Worm (Caenorhabditis elegans) whole organism, young adult: ENCODE results near the gene gst-9.

Experiments
- B0019.2 ChIP-seq: fragments of 200-800 bp; sonication (Bioruptor generic); conservative IDR thresholded peaks from 2 replicates; pipeline ENCODE4 v1.3.6; 2022; ENCODE audit warnings: missing genetic modification reagents, missing genetic modification characterization, missing compliant biosample characterization
- B0336.3 ChIP-seq: fragments of 200-800 bp; sonication (Bioruptor generic); IDR thresholded peaks from 2 replicates; pipeline ENCODE4 v1.3.6; 2022; ENCODE audit warnings: missing genetic modification characterization, missing compliant biosample characterization
- D2030.7 ChIP-seq: fragments of 200-800 bp; sonication (Bioruptor generic); IDR thresholded peaks from 2 replicates; pipeline ENCODE4 v1.3.6; 2022; ENCODE audit warnings: missing genetic modification reagents, missing genetic modification characterization, missing compliant biosample characterization
- F23B12.7 ChIP-seq: sonication (generic microtip); optimal IDR thresholded peaks from 2 replicates; lab custom pipeline; 2017; ENCODE audit warnings: missing genetic modification characterization, mild to moderate bottlenecking, missing compliant biosample characterization, antibody characterized with exemption, moderate library complexity; ENCODE audit not compliant: insufficient read depth
- F37B4.10 ChIP-seq: fragments of 200-800 bp; sonication (Bioruptor generic); IDR thresholded peaks from 2 replicates; pipeline ENCODE4 v1.3.6; 2022; ENCODE audit warnings: missing genetic modification characterization, missing compliant biosample characterization
- F39B2.1 ChIP-seq: fragments of 200-800 bp; sonication (Bioruptor generic); IDR thresholded peaks from 2 replicates; pipeline ENCODE4 v1.3.6; 2022; ENCODE audit warnings: missing genetic modification reagents, missing genetic modification characterization, missing compliant biosample characterization
- F52B5.7 ChIP-seq: sonication (generic microtip); optimal IDR thresholded peaks from 2 replicates; lab custom pipeline; 2016; ENCODE audit warnings: mild to moderate bottlenecking, missing genetic modification characterization, missing compliant biosample characterization
- F55B11.4 ChIP-seq: sonication (generic microtip); optimal IDR thresholded peaks from 2 replicates; lab custom pipeline; 2016; ENCODE audit warnings: missing compliant biosample characterization, missing genetic modification characterization, borderline replicate concordance; ENCODE audit not compliant: insufficient read depth
- T07F8.4 ChIP-seq: sonication (generic microtip); optimal IDR thresholded peaks from 2 replicates; lab custom pipeline; 2016; ENCODE audit warnings: mild to moderate bottlenecking, missing genetic modification characterization, moderate library complexity, missing compliant biosample characterization
- Y53F4B.3 ChIP-seq: fragments of 200-800 bp; sonication (Bioruptor generic); IDR thresholded peaks from 2 replicates; pipeline ENCODE4 v1.3.6; 2022; ENCODE audit warnings: missing genetic modification reagents, missing genetic modification characterization, missing compliant biosample characterization
- Y56A3A.18 ChIP-seq: fragments of 200-800 bp; sonication (Bioruptor generic); IDR thresholded peaks from 2 replicates; pipeline ENCODE4 v1.3.6; 2022; ENCODE audit warnings: missing genetic modification reagents, missing genetic modification characterization, missing compliant biosample characterization
- Y67H2A.10 ChIP-seq: fragments of 200-800 bp; sonication (Bioruptor generic); conservative IDR thresholded peaks from 2 replicates; pipeline ENCODE4 v1.3.6; 2022; ENCODE audit warnings: missing genetic modification reagents, missing genetic modification characterization, missing compliant biosample characterization
- Y95B8A.8 ChIP-seq: fragments of 200-800 bp; sonication (Bioruptor generic); IDR thresholded peaks from 2 replicates; pipeline ENCODE4 v1.3.6; 2022; ENCODE audit warnings: missing genetic modification reagents, missing genetic modification characterization, missing compliant biosample characterization
- akir-1 ChIP-seq: fragments of 200-800 bp; sonication (Bioruptor generic); optimal IDR thresholded peaks from 2 replicates; lab custom pipeline; 2018; ENCODE audit warnings: mild to moderate bottlenecking, missing genetic modification characterization, moderate library complexity, missing compliant biosample characterization
- athp-1 ChIP-seq: sonication (generic microtip); optimal IDR thresholded peaks from 2 replicates; lab custom pipeline; 2017; ENCODE audit warnings: mild to moderate bottlenecking, missing genetic modification characterization, missing compliant biosample characterization
- attf-5 ChIP-seq: fragments of 200-800 bp; sonication (Bioruptor generic); optimal IDR thresholded peaks from 2 replicates; lab custom pipeline; 2018; ENCODE audit warnings: mild to moderate bottlenecking, missing genetic modification characterization, missing compliant biosample characterization
- bed-1 ChIP-seq: fragments of 200-800 bp; sonication (Bioruptor generic); IDR thresholded peaks from 2 replicates; pipeline ENCODE4 v1.3.6; 2022; ENCODE audit warnings: missing genetic modification reagents, missing genetic modification characterization, missing compliant biosample characterization
- cebp-1 ChIP-seq, 2 experiments: fragments of 200-800 bp in 1 of 2; sonication (Bioruptor generic) in 1 of 2; sonication (generic microtip) in 1 of 2; IDR thresholded peaks in 1 of 2; optimal IDR thresholded peaks in 1 of 2; 2 replicates each; pipeline versions ENCODE4 v1.3.6 to Lab custom; 2017 to 2022; ENCODE audit warnings: missing compliant biosample characterization in 2 of 2, missing genetic modification characterization in 2 of 2, mild to moderate bottlenecking in 1 of 2, missing genetic modification reagents in 1 of 2, moderate library complexity in 1 of 2
- ceh-91 ChIP-seq: fragments of 200-800 bp; sonication (Bioruptor generic); IDR thresholded peaks from 2 replicates; pipeline ENCODE4 v1.3.6; 2022; ENCODE audit warnings: missing genetic modification reagents, missing genetic modification characterization, missing compliant biosample characterization
- chd-7 ChIP-seq: sonication (generic microtip); optimal IDR thresholded peaks from 2 replicates; lab custom pipeline; 2016; ENCODE audit warnings: mild to moderate bottlenecking, missing genetic modification characterization, moderate library complexity, missing compliant biosample characterization
- die-1 ChIP-seq: sonication (generic microtip); optimal IDR thresholded peaks from 2 replicates; lab custom pipeline; 2016; ENCODE audit warnings: missing genotype, mild to moderate bottlenecking, missing genetic modification characterization, missing compliant biosample characterization
- dox-1 ChIP-seq: fragments of 200-800 bp; sonication (Bioruptor generic); IDR thresholded peaks from 2 replicates; pipeline ENCODE4 v1.3.6; 2022; ENCODE audit warnings: missing genetic modification reagents, missing genetic modification characterization, missing compliant biosample characterization
- dpl-1 ChIP-seq: fragments of 150-350 bp; optimal IDR thresholded peaks from 2 replicates; lab custom pipeline; 2014; ENCODE audit warnings: missing biosample characterization, missing genetic modification reagents, missing genetic modification characterization
- egrh-3 ChIP-seq: fragments of 200-800 bp; sonication (Bioruptor generic); IDR thresholded peaks from 2 replicates; pipeline ENCODE4 v1.3.6; 2022; ENCODE audit warnings: missing genetic modification reagents, missing genetic modification characterization, missing compliant biosample characterization
- ekl-4 ChIP-seq: fragments of 200-800 bp; sonication (Bioruptor generic); IDR thresholded peaks from 2 replicates; pipeline ENCODE4 v1.3.6; 2022; ENCODE audit warnings: missing genetic modification reagents, missing genetic modification characterization, missing compliant biosample characterization
- him-1 ChIP-seq: sonication (generic microtip); optimal IDR thresholded peaks from 2 replicates; lab custom pipeline; 2016; ENCODE audit warnings: missing genotype, missing genetic modification reagents, missing genetic modification characterization, missing compliant biosample characterization
- hlh-12 ChIP-seq: sonication (generic microtip); optimal IDR thresholded peaks from 2 replicates; lab custom pipeline; 2016; ENCODE audit warnings: missing genetic modification characterization, missing compliant biosample characterization
- hmg-1.2 ChIP-seq: fragments of 200-800 bp; sonication (Bioruptor generic); IDR thresholded peaks from 2 replicates; pipeline ENCODE4 v1.3.6; 2022; ENCODE audit warnings: missing genetic modification reagents, missing genetic modification characterization, missing compliant biosample characterization
- hmg-20 ChIP-seq: fragments of 200-800 bp; sonication (Bioruptor generic); IDR thresholded peaks from 2 replicates; pipeline ENCODE4 v1.3.6; 2022; ENCODE audit warnings: missing genetic modification reagents, missing genetic modification characterization, missing compliant biosample characterization
- let-607 ChIP-seq, 2 experiments: fragments of 200-800 bp in 1 of 2; sonication (Bioruptor generic) in 1 of 2; sonication (generic microtip) in 1 of 2; optimal IDR thresholded peaks; 2 replicates each; lab custom pipeline; 2016 to 2018; ENCODE audit warnings: mild to moderate bottlenecking in 2 of 2, missing compliant biosample characterization in 2 of 2, missing genetic modification characterization in 2 of 2, moderate library complexity in 2 of 2, missing genotype in 1 of 2
- madf-8 ChIP-seq: fragments of 200-800 bp; sonication (Bioruptor generic); conservative IDR thresholded peaks from 2 replicates; pipeline ENCODE4 v1.3.6; 2022; ENCODE audit warnings: missing genetic modification reagents, missing genetic modification characterization, missing compliant biosample characterization
- mcd-1 ChIP-seq: fragments of 200-800 bp; sonication (Bioruptor generic); IDR thresholded peaks from 2 replicates; pipeline ENCODE4 v1.3.6; 2022; ENCODE audit warnings: missing genetic modification reagents, missing genetic modification characterization, missing compliant biosample characterization
- nfya-1 ChIP-seq: sonication (generic microtip); optimal IDR thresholded peaks from 2 replicates; lab custom pipeline; 2017; ENCODE audit warnings: antibody characterized with exemption, missing compliant biosample characterization, missing genetic modification characterization, borderline replicate concordance; ENCODE audit not compliant: insufficient read depth
- nfyb-1 ChIP-seq: fragments of 200-800 bp; sonication (Bioruptor generic); IDR thresholded peaks from 2 replicates; pipeline ENCODE4 v1.3.6; 2022; ENCODE audit warnings: missing genetic modification reagents, missing genetic modification characterization, missing compliant biosample characterization
- pbrm-1 ChIP-seq: fragments of 200-800 bp; sonication (Bioruptor generic); IDR thresholded peaks from 2 replicates; pipeline ENCODE4 v1.3.6; 2022; ENCODE audit warnings: missing genetic modification reagents, missing genetic modification characterization, missing compliant biosample characterization
- pha-4 ChIP-seq: fragments of 150-350 bp; sonication (generic microtip); optimal IDR thresholded peaks from 2 replicates; lab custom pipeline; 2014; ENCODE audit warnings: missing biosample characterization, missing genetic modification reagents, missing genetic modification characterization
- repo-1 ChIP-seq: sonication (generic microtip); optimal IDR thresholded peaks from 2 replicates; lab custom pipeline; 2017; ENCODE audit warnings: mild to moderate bottlenecking, missing genetic modification characterization, missing compliant biosample characterization
- snpc-1.1 ChIP-seq: sonication (generic microtip); optimal IDR thresholded peaks from 2 replicates; lab custom pipeline; 2017; ENCODE audit warnings: missing genetic modification characterization, mild to moderate bottlenecking, missing compliant biosample characterization, antibody characterized with exemption, moderate library complexity, missing genotype, missing genetic modification reagents; ENCODE audit not compliant: insufficient read depth
- tlf-1 ChIP-seq: fragments of 200-800 bp; sonication (Bioruptor generic); optimal IDR thresholded peaks from 2 replicates; lab custom pipeline; 2018; ENCODE audit warnings: mild to moderate bottlenecking, missing genetic modification characterization, missing compliant biosample characterization
- unc-62 ChIP-seq: fragments of 150-350 bp; optimal IDR thresholded peaks from 2 replicates; lab custom pipeline; 2014; ENCODE audit warnings: missing biosample characterization, missing genetic modification reagents, missing genetic modification characterization
- zfh-2 ChIP-seq: fragments of 200-800 bp; sonication (Bioruptor generic); conservative IDR thresholded peaks from 2 replicates; pipeline ENCODE4 v1.3.6; 2022; ENCODE audit warnings: missing genetic modification reagents, missing genetic modification characterization, missing compliant biosample characterization
- ztf-18 ChIP-seq: sonication (generic microtip); optimal IDR thresholded peaks from 2 replicates; lab custom pipeline; 2016; ENCODE audit warnings: missing genotype, mild to moderate bottlenecking, missing genetic modification characterization, missing compliant biosample characterization
- ztf-25 ChIP-seq: fragments of 200-800 bp; sonication (Bioruptor generic); IDR thresholded peaks from 2 replicates; pipeline ENCODE4 v1.3.6; 2022; ENCODE audit warnings: missing genetic modification reagents, missing genetic modification characterization, missing compliant biosample characterization
- ztf-26 ChIP-seq: sonication (generic microtip); optimal IDR thresholded peaks from 2 replicates; lab custom pipeline; 2017; ENCODE audit warnings: missing genetic modification characterization, missing compliant biosample characterization
- ztf-3 ChIP-seq: fragments of 200-800 bp; sonication (Bioruptor generic); optimal IDR thresholded peaks from 2 replicates; lab custom pipeline; 2018; ENCODE audit warnings: mild to moderate bottlenecking, missing genetic modification characterization, missing compliant biosample characterization

The gst-9 gene

ce11 chrII:4849885-4850284 is 41.5 kb upstream of the gst-9 start, which contains the start of gene T23B7.3:
Gene T23B7.3 (plus strand): TSS chrII:4850185.
- TF ChIP-seq unc-62 (GFP tag; lab: Kevin White, UChicago) (no peak), cebp-1 (GFP tag; IDR thresholded peaks at IDR 0.05; lab: Robert Waterston, UW) (no peak), cebp-1 (tag; optimal IDR thresholded peaks at IDR 0.05; lab: Kevin White, UChicago) (no peak), athp-1 (tag; lab: Kevin White, UChicago) (no peak), attf-5 (GFP tag; lab: Kevin White, UChicago) (no peak), snpc-1.1 (no peak), pha-4 (tag; lab: Kevin White, UChicago) (no peak), ceh-91 (no peak), Y95B8A.8 (GFP tag; lab: Robert Waterston, UW) (no peak), nfya-1 (tag; lab: Kevin White, UChicago) (no peak), him-1 (tag; lab: Kevin White, UChicago) (no peak), akir-1 (no peak)

- TF ChIP-seq repo-1 (peak; percentile 94), bed-1 (GFP tag; lab: Robert Waterston, UW) (no peak), pha-4 (tag; lab: Kevin White, UChicago) (peak; percentile 94), zfh-2 (GFP tag; lab: Robert Waterston, UW) (no peak), hmg-1.2 (GFP tag; lab: Robert Waterston, UW) (peak; percentile 73), F52B5.7 (tag; lab: Kevin White, UChicago) (no peak), ekl-4 (GFP tag; lab: Robert Waterston, UW) (peak; percentile 96), T07F8.4 (peak; percentile 41), akir-1 (no peak), dox-1 (GFP tag; lab: Robert Waterston, UW) (peak; percentile 95), dpl-1 (GFP tag; lab: Kevin White, UChicago) (peak; percentile 97), Y67H2A.10 (GFP tag; lab: Robert Waterston, UW) (peak; percentile 37; the same call in 1 of the 2 replicates), Y53F4B.3 (GFP tag; lab: Robert Waterston, UW) (no peak), ztf-26 (tag; lab: Kevin White, UChicago) (peak; percentile 84), B0019.2 (GFP tag; lab: Robert Waterston, UW) (peak; percentile 32; the same call in 1 of the 2 replicates), nfyb-1 (GFP tag; lab: Robert Waterston, UW) (peak; percentile 95), ztf-18 (tag; lab: Kevin White, UChicago) (peak; percentile 99), tlf-1 (peak; percentile 93), ztf-3 (no peak), F55B11.4 (tag; lab: Kevin White, UChicago) (no peak), cebp-1 (GFP tag; IDR thresholded peaks at IDR 0.05; lab: Robert Waterston, UW) (peak; percentile 54), cebp-1 (tag; optimal IDR thresholded peaks at IDR 0.05; lab: Kevin White, UChicago) (peak; percentile 92), hlh-12 (tag; lab: Kevin White, UChicago) (no peak), die-1 (tag; lab: Kevin White, UChicago) (peak; percentile 53), Y56A3A.18 (GFP tag; lab: Robert Waterston, UW) (peak; percentile 95), ztf-25 (GFP tag; lab: Robert Waterston, UW) (0 out of 2 replicates have a peak, but pooled peaks have one; percentile 41), egrh-3 (no peak), hmg-20 (GFP tag; lab: Robert Waterston, UW) (peak; percentile 85), B0336.3 (GFP tag; lab: Robert Waterston, UW) (peak; percentile 93), chd-7 (tag; lab: Kevin White, UChicago) (peak; percentile 81), let-607 (tag; optimal IDR thresholded peaks at IDR 0.05; lab: Kevin White, UChicago) (peak; percentile 41 to 82), madf-8 (GFP tag; lab: Robert Waterston, UW) (peak; percentile 79), F37B4.10 (GFP tag; lab: Robert Waterston, UW) (no peak), D2030.7 (GFP tag; lab: Robert Waterston, UW) (peak; percentile 81), unc-62 (GFP tag; lab: Kevin White, UChicago) (no peak), F23B12.7 (peak; percentile 92), F39B2.1 (GFP tag; lab: Robert Waterston, UW) (peak; percentile 75), mcd-1 (GFP tag; lab: Robert Waterston, UW) (peak; percentile 93), pbrm-1 (GFP tag; lab: Robert Waterston, UW) (peak; percentile 91)
Measured at ce11 chrII:4851594-4852106, 39.7 kb upstream of the gst-9 start, which contains the start of gene dnj-9. Gene dnj-9 (plus strand): TSS chrII:4852056.
